Worm (Caenorhabditis elegans) whole organism, early embryonic: ENCODE measurements around the gene nlp-19.

Experiments used
- B0310.2 ChIP-seq: sonication (generic microtip); optimal IDR thresholded peaks from 2 replicates; lab custom pipeline; 2016; ENCODE audit warnings: mild to moderate bottlenecking, missing genetic modification characterization, missing compliant biosample characterization
- F13C5.2 ChIP-seq: sonication (generic microtip); optimal IDR thresholded peaks from 2 replicates; lab custom pipeline; 2017; ENCODE audit warnings: mild to moderate bottlenecking, missing genetic modification characterization, inconsistent platforms, missing compliant biosample characterization
- ama-1 ChIP-seq: fragments of 150-350 bp; optimal IDR thresholded peaks from 2 replicates; lab custom pipeline; 2014
- ceh-36 ChIP-seq: sonication (generic microtip); optimal IDR thresholded peaks from 2 replicates; lab custom pipeline; 2016; ENCODE audit warnings: missing genetic modification characterization, inconsistent platforms, missing compliant biosample characterization
- flt-1 ChIP-seq: fragments of 200-800 bp; sonication (Bioruptor generic); IDR thresholded peaks from 2 replicates; pipeline ENCODE4 v1.3.6; 2022; ENCODE audit warnings: missing genetic modification characterization, missing compliant biosample characterization
- hmbx-1 ChIP-seq: sonication (generic microtip); optimal IDR thresholded peaks from 2 replicates; lab custom pipeline; 2016; ENCODE audit warnings: mild to moderate bottlenecking, missing genetic modification characterization, missing compliant biosample characterization
- hmg-4 ChIP-seq: fragments of 200-800 bp; sonication (Bioruptor generic); optimal IDR thresholded peaks from 2 replicates; lab custom pipeline; 2018; ENCODE audit warnings: mild to moderate bottlenecking, missing genetic modification characterization, missing compliant biosample characterization
- hnd-1 ChIP-seq: sonication (generic microtip); optimal IDR thresholded peaks from 2 replicates; lab custom pipeline; 2016; ENCODE audit warnings: missing genetic modification characterization, missing compliant biosample characterization
- pes-1 ChIP-seq: fragments of 200-800 bp; sonication (Bioruptor generic); IDR thresholded peaks from 2 replicates; pipeline ENCODE4 v1.3.6; 2022; ENCODE audit warnings: missing genetic modification reagents, missing genetic modification characterization, missing compliant biosample characterization
- scrt-1 ChIP-seq: fragments of 200-800 bp; sonication (Bioruptor generic); IDR thresholded peaks from 2 replicates; pipeline ENCODE4 v1.3.6; 2022; ENCODE audit warnings: missing genetic modification characterization, missing compliant biosample characterization
- sea-1 ChIP-seq: fragments of 200-800 bp; sonication (Bioruptor generic); conservative IDR thresholded peaks from 2 replicates; pipeline ENCODE4 v1.3.6; 2022; ENCODE audit warnings: missing genetic modification characterization, missing compliant biosample characterization
- tbx-11 ChIP-seq: fragments of 200-800 bp; sonication (Bioruptor generic); IDR thresholded peaks from 2 replicates; pipeline ENCODE4 v1.3.6; 2022; ENCODE audit warnings: missing genetic modification characterization, missing compliant biosample characterization
- tbx-37 ChIP-seq: fragments of 200-800 bp; sonication (Bioruptor generic); conservative IDR thresholded peaks from 2 replicates; pipeline ENCODE4 v1.3.6; 2022; ENCODE audit warnings: missing genetic modification reagents, missing genetic modification characterization, missing compliant biosample characterization

DNA sequence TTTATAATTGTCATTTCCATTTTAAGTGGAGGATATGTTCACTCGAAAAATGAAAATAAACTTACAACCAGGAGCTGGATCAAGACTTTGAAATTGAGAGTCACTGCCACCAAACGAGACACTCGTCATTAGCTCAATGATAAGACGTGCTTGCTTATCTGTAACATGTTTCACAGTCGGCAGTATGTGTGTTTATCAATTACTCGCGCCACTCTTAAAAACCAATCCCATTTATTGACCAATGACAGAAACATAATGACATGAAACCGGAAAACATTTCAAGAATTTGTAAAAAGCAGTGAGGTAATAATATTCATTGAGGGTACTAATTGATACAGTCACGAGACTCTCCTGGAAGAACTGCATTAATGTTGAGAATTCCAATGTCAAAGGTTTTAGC is 49.5 kb downstream of the nlp-19 start, which contains the start of gene del-5:
- TF ChIP-seq scrt-1 (GFP tag; lab: Robert Waterston, UW) (no peak), hnd-1 (tag; lab: Kevin White, UChicago) (no peak), ama-1 (lab: Kevin White, UChicago) (no peak), flt-1 (GFP tag; lab: Robert Waterston, UW) (no peak), tbx-37 (GFP tag; lab: Robert Waterston, UW) (no peak), F13C5.2 (tag; lab: Kevin White, UChicago) (no peak), hmbx-1 (tag; lab: Kevin White, UChicago) (no peak), ceh-36 (tag; lab: Kevin White, UChicago) (no peak), sea-1 (GFP tag; lab: Robert Waterston, UW) (no peak), hmg-4 (GFP tag; lab: Kevin White, UChicago) (no peak), pes-1 (GFP tag; lab: Robert Waterston, UW) (no peak), B0310.2 (tag; lab: Kevin White, UChicago) (no peak), tbx-11 (GFP tag; lab: Robert Waterston, UW) (no peak)
